Comparison of ENCODE assay signal across 1 fruit fly cellular context in genomic region chrX:9048385-9048750, dm6.
TF ChIP-seq lines count a peak whose summit lies in the region.

No protein-coding gene starts in this region.

TF ChIP-seq in whole organism, embryonic, 481 proteins besides CTCF, POLR2A, EP300 and RAD21 (continued from another document):
- TF ChIP-seq NfI (GFP tag; optimal IDR thresholded peaks at IDR 0.05; lab: Kevin White, UChicago) (peak; percentile 10), ci (GFP tag; IDR thresholded peaks at IDR 0.05; lab: Robert Waterston, UW) (0 out of 3 replicates have a peak, but pooled peaks have one; percentile 40), her (GFP tag; optimal IDR thresholded peaks at IDR 0.05; lab: Kevin White, UChicago) (no peak), lola (GFP tag; optimal IDR thresholded peaks at IDR 0.05; lab: Kevin White, UChicago) (peak in 1 of 3 experiments; percentile 37), Gug (GFP tag; IDR thresholded peaks at IDR 0.05; lab: Robert Waterston, UW) (no peak), CG10654 (GFP tag; optimal IDR thresholded peaks at IDR 0.05; lab: Kevin White, UChicago) (no peak), gsb-n (tag; optimal IDR thresholded peaks at IDR 0.05; lab: Kevin White, UChicago) (no peak), wek (GFP tag; optimal IDR thresholded peaks at IDR 0.05; lab: Kevin White, UChicago) (no peak), dmrt99B (tag; optimal IDR thresholded peaks at IDR 0.05; lab: Kevin White, UChicago) (peak; percentile 23), CG30403 (GFP tag; optimal IDR thresholded peaks at IDR 0.05; lab: Kevin White, UChicago) (peak; percentile 20), CG14965 (GFP tag; optimal IDR thresholded peaks at IDR 0.05; lab: Kevin White, UChicago; ENCODE audit: borderline replicate concordance) (no peak), CG7963 (GFP tag; IDR thresholded peaks at IDR 0.05; lab: Robert Waterston, UW; ENCODE audit: partially characterized antibody) (no peak), CG32767 (GFP tag; IDR thresholded peaks at IDR 0.05; lab: Robert Waterston, UW) (no peak), sob (GFP tag; IDR thresholded peaks at IDR 0.05; lab: Robert Waterston, UW) (no peak), HLHmδ (GFP tag; optimal IDR thresholded peaks at IDR 0.05; lab: Kevin White, UChicago) (no peak), Opbp (GFP tag; IDR thresholded peaks at IDR 0.05; lab: Robert Waterston, UW; ENCODE audit: partially characterized antibody) (no peak), CG18476 (GFP tag; optimal IDR thresholded peaks at IDR 0.05; lab: Kevin White, UChicago) (no peak), C15 (GFP tag; IDR thresholded peaks at IDR 0.05; lab: Robert Waterston, UW) (no peak), H2.0 (GFP tag; IDR thresholded peaks at IDR 0.05; lab: Robert Waterston, UW) (no peak), CG13123 (GFP tag; optimal IDR thresholded peaks at IDR 0.05; lab: Kevin White, UChicago) (no peak), CG16815 (GFP tag; optimal IDR thresholded peaks at IDR 0.05; lab: Kevin White, UChicago) (peak; percentile 19), Sox102F (GFP tag; optimal IDR thresholded peaks at IDR 0.05; lab: Kevin White, UChicago) (peak; percentile 49), HLH4C (GFP tag; IDR thresholded peaks at IDR 0.05; lab: Robert Waterston, UW; ENCODE audit: partially characterized antibody) (no peak), CG30020 (tag; optimal IDR thresholded peaks at IDR 0.05; lab: Kevin White, UChicago) (no peak), CG3407 (GFP tag; optimal IDR thresholded peaks at IDR 0.05; lab: Kevin White, UChicago) (no peak), chif (GFP tag; optimal IDR thresholded peaks at IDR 0.05; lab: Kevin White, UChicago) (peak in 1 of 2 experiments; percentile 7), CG18262 (tag; optimal IDR thresholded peaks at IDR 0.05; lab: Kevin White, UChicago) (peak; percentile 2), Hr51 (GFP tag; optimal IDR thresholded peaks at IDR 0.05; lab: Kevin White, UChicago) (no peak), CG14667 (GFP tag; IDR thresholded peaks at IDR 0.05; lab: Robert Waterston, UW) (no peak), usp (GFP tag; optimal IDR thresholded peaks at IDR 0.05; lab: Kevin White, UChicago) (no peak), Antp (GFP tag; optimal IDR thresholded peaks at IDR 0.05; lab: Kevin White, UChicago) (no peak), dmrt11E (tag; optimal IDR thresholded peaks at IDR 0.05; lab: Kevin White, UChicago) (peak; percentile 47), fd96Cb (tag; optimal IDR thresholded peaks at IDR 0.05; lab: Kevin White, UChicago) (peak; percentile 34), onecut (GFP tag; IDR thresholded peaks at IDR 0.05; lab: Robert Waterston, UW) (no peak), Oli (tag; optimal IDR thresholded peaks at IDR 0.05; lab: Kevin White, UChicago) (peak; percentile 43), pfk (GFP tag; optimal IDR thresholded peaks at IDR 0.05; lab: Kevin White, UChicago) (no peak), unc-4 (GFP tag; IDR thresholded peaks at IDR 0.05; lab: Robert Waterston, UW; ENCODE audit: partially characterized antibody) (no peak), CG33213 (GFP tag; optimal IDR thresholded peaks at IDR 0.05; lab: Kevin White, UChicago) (no peak), Awh (GFP tag; IDR thresholded peaks at IDR 0.05; lab: Robert Waterston, UW) (peak; percentile 48; the same call in 1 of the 2 replicates), wdn (GFP tag; IDR thresholded peaks at IDR 0.05; lab: Robert Waterston, UW) (no peak), B-H1 (GFP tag; IDR thresholded peaks at IDR 0.05; lab: Robert Waterston, UW) (no peak), lmd (GFP tag; IDR thresholded peaks at IDR 0.05; lab: Robert Waterston, UW) (peak; percentile 35; the same call in 1 of the 2 replicates), CG9727 (GFP tag; optimal IDR thresholded peaks at IDR 0.05; lab: Kevin White, UChicago) (no peak), CG4707 (GFP tag; optimal IDR thresholded peaks at IDR 0.05; lab: Kevin White, UChicago) (no peak), CG13424 (tag; optimal IDR thresholded peaks at IDR 0.05; lab: Kevin White, UChicago) (no peak), lilli (GFP tag; optimal IDR thresholded peaks at IDR 0.05; lab: Kevin White, UChicago) (no peak), Vsx1 (GFP tag; optimal IDR thresholded peaks at IDR 0.05; lab: Kevin White, UChicago) (no peak), CG11560 (tag; IDR thresholded peaks at IDR 0.05; lab: Robert Waterston, UW) (no peak), CG12155 (GFP tag; optimal IDR thresholded peaks at IDR 0.05; lab: Kevin White, UChicago) (no peak), sc (optimal IDR thresholded peaks at IDR 0.05; lab: Kevin White, UChicago) (no peak), sc (GFP tag; optimal IDR thresholded peaks at IDR 0.05; lab: Kevin White, UChicago) (peak; percentile 33), slp2 (GFP tag; optimal IDR thresholded peaks at IDR 0.05; lab: Kevin White, UChicago) (peak; percentile 43), zfh1 (GFP tag; IDR thresholded peaks at IDR 0.05; lab: Robert Waterston, UW) (0 out of 3 replicates have a peak, but pooled peaks have one; percentile 32), CG8281 (tag; optimal IDR thresholded peaks at IDR 0.05; lab: Kevin White, UChicago) (no peak), peb (GFP tag; IDR thresholded peaks at IDR 0.05; lab: Robert Waterston, UW) (no peak), Poxn (GFP tag; IDR thresholded peaks at IDR 0.05; lab: Robert Waterston, UW) (no peak), D19A (tag; optimal IDR thresholded peaks at IDR 0.05; lab: Kevin White, UChicago) (peak; percentile 31), CG8388 (GFP tag; optimal IDR thresholded peaks at IDR 0.05; lab: Kevin White, UChicago) (peak; percentile 28), CG4617 (GFP tag; optimal IDR thresholded peaks at IDR 0.05; lab: Kevin White, UChicago; ENCODE audit: borderline replicate concordance) (no peak), CG7987 (GFP tag; optimal IDR thresholded peaks at IDR 0.05; lab: Kevin White, UChicago) (no peak), CG6175 (GFP tag; IDR thresholded peaks at IDR 0.05; lab: Robert Waterston, UW) (no peak), CG10274 (GFP tag; optimal IDR thresholded peaks at IDR 0.05; lab: Kevin White, UChicago) (no peak), Ravus (GFP tag; IDR thresholded peaks at IDR 0.05; lab: Robert Waterston, UW) (no peak), Ssrp (tag; optimal IDR thresholded peaks at IDR 0.05; lab: Kevin White, UChicago) (peak; percentile 23), Tbp (GFP tag; optimal IDR thresholded peaks at IDR 0.05; lab: Kevin White, UChicago) (no peak), CG12236 (GFP tag; optimal IDR thresholded peaks at IDR 0.05; lab: Kevin White, UChicago) (no peak), Nf-YC (tag; optimal IDR thresholded peaks at IDR 0.05; lab: Kevin White, UChicago) (no peak), CG10979 (tag; optimal IDR thresholded peaks at IDR 0.05; lab: Kevin White, UChicago) (peak; percentile 14), CG14710 (tag; optimal IDR thresholded peaks at IDR 0.05; lab: Kevin White, UChicago) (peak; percentile 6), Deaf1 (tag; optimal IDR thresholded peaks at IDR 0.05; lab: Kevin White, UChicago) (no peak), pita (GFP tag; optimal IDR thresholded peaks at IDR 0.05; lab: Kevin White, UChicago) (no peak), Ets65A (GFP tag; lab: Kevin White, UChicago) (peak; percentile 29), CG9437 (GFP tag; optimal IDR thresholded peaks at IDR 0.05; lab: Kevin White, UChicago) (peak; percentile 13), CG3065 (GFP tag; optimal IDR thresholded peaks at IDR 0.05; lab: Kevin White, UChicago) (no peak), Trl (optimal IDR thresholded peaks at IDR 0.05; lab: Kevin White, UChicago) (no peak), Trl (GFP tag; optimal IDR thresholded peaks at IDR 0.05; lab: Kevin White, UChicago) (no peak), CG10431 (GFP tag; optimal IDR thresholded peaks at IDR 0.05; lab: Kevin White, UChicago) (no peak), CG8765 (GFP tag; IDR thresholded peaks at IDR 0.05; lab: Robert Waterston, UW) (no peak), CG8089 (GFP tag; optimal IDR thresholded peaks at IDR 0.05; lab: Kevin White, UChicago) (no peak), cg (GFP tag; optimal IDR thresholded peaks at IDR 0.05; lab: Kevin White, UChicago) (no peak), CG9215 (GFP tag; IDR thresholded peaks at IDR 0.05; lab: Robert Waterston, UW) (no peak), kni (GFP tag; optimal IDR thresholded peaks at IDR 0.05; lab: Kevin White, UChicago) (peak; percentile 75), Lpt (GFP tag; optimal IDR thresholded peaks at IDR 0.05; lab: Kevin White, UChicago) (no peak), CG3281 (GFP tag; optimal IDR thresholded peaks at IDR 0.05; lab: Kevin White, UChicago) (no peak), BEAF-32 (GFP tag; optimal IDR thresholded peaks at IDR 0.05; lab: Kevin White, UChicago) (no peak), CG1603 (tag; optimal IDR thresholded peaks at IDR 0.05; lab: Kevin White, UChicago) (peak; percentile 70), CG14050 (GFP tag; IDR thresholded peaks at IDR 0.05; lab: Robert Waterston, UW) (no peak), z (GFP tag; IDR thresholded peaks at IDR 0.05; lab: Robert Waterston, UW) (no peak)
TF ChIP-seq in whole organism, embryonic: peak in this region for 52.
